Fruit fly (Drosophila melanogaster) whole organism, prepupa: ENCODE results near the gene CG10651.

ENCODE experiments used
- Blimp-1 ChIP-seq: fragments of 200-800 bp; sonication (Bioruptor generic); optimal IDR thresholded peaks from 3 replicates; lab custom pipeline; 2017; ENCODE audit warnings: missing biosample characterization, missing genetic modification characterization, mild to moderate bottlenecking, moderate library complexity, missing genetic modification reagents
- CG10669 ChIP-seq: fragments of 200-800 bp; sonication (Bioruptor generic); optimal IDR thresholded peaks from 3 replicates; lab custom pipeline; 2018; ENCODE audit warnings: missing biosample characterization, mild to moderate bottlenecking, missing genetic modification characterization, moderate library complexity
- CG11294 ChIP-seq: fragments of 200-800 bp; sonication (Bioruptor generic); IDR thresholded peaks from 2 replicates; pipeline ENCODE4 v1.3.6; 2022; ENCODE audit warnings: missing biosample characterization, missing genetic modification characterization
- CG16779 ChIP-seq: fragments of 200-800 bp; sonication (Bioruptor generic); optimal IDR thresholded peaks from 3 replicates; lab custom pipeline; 2017; ENCODE audit warnings: missing biosample characterization, mild to moderate bottlenecking, missing genetic modification characterization
- CG3032 ChIP-seq: fragments of 200-800 bp; optimal IDR thresholded peaks from 2 replicates; lab custom pipeline; 2019; ENCODE audit warnings: missing biosample characterization, mild to moderate bottlenecking, missing genetic modification characterization, moderate library complexity
- CG31627 ChIP-seq: fragments of 200-800 bp; sonication (Bioruptor generic); optimal IDR thresholded peaks from 3 replicates; lab custom pipeline; 2016; ENCODE audit warnings: missing biosample characterization, missing genetic modification characterization
- CG4318 ChIP-seq: fragments of 200-800 bp; sonication (Bioruptor generic); optimal IDR thresholded peaks from 3 replicates; lab custom pipeline; 2017; ENCODE audit warnings: missing biosample characterization, mild to moderate bottlenecking, missing genetic modification characterization
- CG6276 ChIP-seq: fragments of 200-800 bp; sonication (Bioruptor generic); optimal IDR thresholded peaks from 2 replicates; lab custom pipeline; 2017; ENCODE audit warnings: missing biosample characterization, mild to moderate bottlenecking, missing genetic modification characterization
- CG6808 ChIP-seq: fragments of 200-800 bp; sonication (Bioruptor generic); optimal IDR thresholded peaks from 3 replicates; lab custom pipeline; 2017; ENCODE audit warnings: missing biosample characterization, missing genetic modification characterization, mild to moderate bottlenecking, moderate library complexity, missing genetic modification reagents
- CG7368 ChIP-seq: fragments of 200-800 bp; sonication (Bioruptor generic); optimal IDR thresholded peaks from 3 replicates; lab custom pipeline; 2016; ENCODE audit warnings: missing biosample characterization, missing genetic modification characterization
- CG8119 ChIP-seq: fragments of 200-800 bp; sonication (Bioruptor generic); IDR thresholded peaks from 3 replicates; pipeline ENCODE4 v1.3.6; 2022; ENCODE audit warnings: missing biosample characterization, missing genetic modification characterization
- CG8319 ChIP-seq: fragments of 200-800 bp; sonication (Bioruptor generic); optimal IDR thresholded peaks from 3 replicates; lab custom pipeline; 2016; ENCODE audit warnings: missing biosample characterization, missing genetic modification characterization
- CG8632 ChIP-seq: fragments of 200-800 bp; sonication (Bioruptor generic); optimal IDR thresholded peaks from 3 replicates; lab custom pipeline; 2016; ENCODE audit warnings: missing biosample characterization, missing genetic modification characterization
- Eip75B ChIP-seq: fragments of 200-800 bp; sonication (Bioruptor generic); optimal IDR thresholded peaks from 3 replicates; lab custom pipeline; 2016; ENCODE audit warnings: missing biosample characterization, missing genetic modification characterization
- Eip78C ChIP-seq: fragments of 200-800 bp; sonication (Bioruptor generic); peaks from one replicate; lab custom pipeline; 2016; ENCODE audit warnings: missing biosample characterization, missing genetic modification characterization
- Ets21C ChIP-seq: fragments of 200-800 bp; sonication (Bioruptor generic); optimal IDR thresholded peaks from 3 replicates; lab custom pipeline; 2016; ENCODE audit warnings: missing biosample characterization, missing genetic modification characterization
- Ets96B ChIP-seq: fragments of 200-800 bp; optimal IDR thresholded peaks from 2 replicates; lab custom pipeline; 2019; ENCODE audit warnings: missing biosample characterization, mild to moderate bottlenecking, missing genetic modification characterization, moderate library complexity
- Gug ChIP-seq: fragments of 200-800 bp; sonication (Bioruptor generic); IDR thresholded peaks from 2 replicates; pipeline ENCODE4 v1.3.6; 2022; ENCODE audit warnings: missing biosample characterization, missing genetic modification characterization
- Hr38 ChIP-seq: sonication (Bioruptor generic); optimal IDR thresholded peaks from 2 replicates; lab custom pipeline; 2016; ENCODE audit warnings: missing biosample characterization, missing genetic modification characterization
- Hr39 ChIP-seq: fragments of 200-800 bp; sonication (Bioruptor generic); optimal IDR thresholded peaks from 2 replicates; lab custom pipeline; 2016; ENCODE audit warnings: missing biosample characterization, missing genetic modification characterization
- Hr4 ChIP-seq: fragments of 200-800 bp; sonication (Bioruptor generic); optimal IDR thresholded peaks from 3 replicates; lab custom pipeline; 2016; ENCODE audit warnings: missing biosample characterization, missing genetic modification characterization
- Lpt ChIP-seq: fragments of 200-800 bp; sonication (Bioruptor generic); optimal IDR thresholded peaks from 3 replicates; lab custom pipeline; 2016; ENCODE audit warnings: missing biosample characterization, missing genetic modification characterization
- Met ChIP-seq: fragments of 200-800 bp; sonication (Bioruptor generic); optimal IDR thresholded peaks from 3 replicates; lab custom pipeline; 2016; ENCODE audit warnings: missing biosample characterization, missing genetic modification characterization
- OdsH ChIP-seq: fragments of 200-800 bp; sonication (Bioruptor generic); optimal IDR thresholded peaks from 3 replicates; lab custom pipeline; 2016; ENCODE audit warnings: missing biosample characterization, missing genetic modification characterization
- Smox ChIP-seq: fragments of 200-800 bp; sonication (Bioruptor generic); optimal IDR thresholded peaks from 3 replicates; lab custom pipeline; 2016; ENCODE audit warnings: missing biosample characterization, missing genetic modification characterization
- Sox102F ChIP-seq: fragments of 200-800 bp; sonication (Bioruptor generic); optimal IDR thresholded peaks from 2 replicates; lab custom pipeline; 2016; ENCODE audit warnings: missing biosample characterization, mild to moderate bottlenecking, missing genetic modification characterization
- achi ChIP-seq: fragments of 200-800 bp; sonication (Bioruptor generic); optimal IDR thresholded peaks from 3 replicates; lab custom pipeline; 2016; ENCODE audit warnings: missing biosample characterization, missing genetic modification characterization
- cyc ChIP-seq: fragments of 200-800 bp; sonication (Bioruptor generic); optimal IDR thresholded peaks from 3 replicates; lab custom pipeline; 2016; ENCODE audit warnings: missing biosample characterization, missing genetic modification characterization
- dsx ChIP-seq: fragments of 200-800 bp; optimal IDR thresholded peaks from 3 replicates; lab custom pipeline; 2019; ENCODE audit warnings: missing biosample characterization, mild to moderate bottlenecking, missing genetic modification characterization, moderate library complexity; ENCODE audit not compliant: poor library complexity, severe bottlenecking
- eg ChIP-seq: fragments of 200-800 bp; sonication (Bioruptor generic); IDR thresholded peaks from 3 replicates; pipeline ENCODE4 v1.3.6; 2022; ENCODE audit warnings: missing biosample characterization, missing genetic modification characterization
- esn ChIP-seq: fragments of 200-800 bp; sonication (Bioruptor generic); optimal IDR thresholded peaks from 2 replicates; lab custom pipeline; 2016; ENCODE audit warnings: missing biosample characterization, mild to moderate bottlenecking, missing genetic modification characterization, moderate library complexity
- fd59A ChIP-seq: fragments of 200-800 bp; sonication (Bioruptor generic); optimal IDR thresholded peaks from 2 replicates; lab custom pipeline; 2017; ENCODE audit warnings: missing biosample characterization, mild to moderate bottlenecking, missing genetic modification characterization, missing genetic modification reagents
- fd85E ChIP-seq: fragments of 200-800 bp; sonication (Bioruptor generic); optimal IDR thresholded peaks from 3 replicates; lab custom pipeline; 2016; ENCODE audit warnings: missing biosample characterization, missing genetic modification characterization
- fkh ChIP-seq: fragments of 200-800 bp; sonication (Bioruptor generic); optimal IDR thresholded peaks from 3 replicates; lab custom pipeline; 2017; ENCODE audit warnings: missing biosample characterization, mild to moderate bottlenecking, missing genetic modification characterization, moderate library complexity
- lz ChIP-seq: fragments of 200-800 bp; sonication (Bioruptor generic); optimal IDR thresholded peaks from 3 replicates; lab custom pipeline; 2016; ENCODE audit warnings: missing biosample characterization, missing genetic modification characterization
- net ChIP-seq: fragments of 200-800 bp; sonication (Bioruptor generic); optimal IDR thresholded peaks from 3 replicates; lab custom pipeline; 2016; ENCODE audit warnings: missing biosample characterization, missing genetic modification characterization
- salr ChIP-seq, 2 experiments: fragments of 200-800 bp; sonication (Bioruptor generic); optimal IDR thresholded peaks; 3 replicates each; lab custom pipeline; 2016 to 2018; ENCODE audit warnings: missing biosample characterization in 2 of 2, missing genetic modification characterization in 2 of 2, mild to moderate bottlenecking in 1 of 2
- spab ChIP-seq: fragments of 200-800 bp; sonication (Bioruptor generic); optimal IDR thresholded peaks from 2 replicates; lab custom pipeline; 2017; ENCODE audit warnings: missing biosample characterization, mild to moderate bottlenecking, missing genetic modification characterization, missing genetic modification reagents
- svp ChIP-seq: fragments of 200-800 bp; sonication (Bioruptor generic); peaks from one replicate; lab custom pipeline; 2016; ENCODE audit warnings: missing biosample characterization, missing genetic modification characterization
- topi ChIP-seq: fragments of 200-800 bp; sonication (Bioruptor generic); optimal IDR thresholded peaks from 3 replicates; lab custom pipeline; 2016; ENCODE audit warnings: missing biosample characterization, missing genetic modification characterization
- vri ChIP-seq: fragments of 200-800 bp; sonication (Bioruptor generic); optimal IDR thresholded peaks from 3 replicates; lab custom pipeline; 2016; ENCODE audit warnings: missing biosample characterization, mild to moderate bottlenecking, missing genetic modification characterization

The CG10651 gene

DNA sequence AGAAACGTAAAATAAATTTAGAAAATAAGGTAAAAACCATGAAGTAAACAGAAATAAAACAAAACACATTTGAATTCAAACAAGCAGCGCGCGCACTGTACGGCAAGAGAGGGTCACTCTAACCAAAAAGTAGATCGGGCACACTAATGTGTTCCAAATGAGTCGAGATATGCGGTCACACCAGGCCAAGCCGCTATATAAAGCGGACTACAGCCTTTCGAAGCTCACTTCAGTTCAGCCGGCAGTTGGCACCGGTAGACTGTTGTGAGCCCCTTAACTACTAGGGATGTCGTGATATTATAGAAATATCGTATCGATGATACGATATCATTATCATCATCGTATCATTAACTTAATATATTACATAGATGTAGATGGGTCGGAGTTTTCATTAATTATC, 30.2 kb downstream of the CG10651 start:
- TF ChIP-seq CG11294 (GFP tag; lab: Robert Waterston, UW) (no peak), svp (GFP tag; lab: Kevin White, UChicago) (no peak), CG6808 (no peak)
- TF ChIP-seq, all 60 proteins: peak for 0

DNA sequence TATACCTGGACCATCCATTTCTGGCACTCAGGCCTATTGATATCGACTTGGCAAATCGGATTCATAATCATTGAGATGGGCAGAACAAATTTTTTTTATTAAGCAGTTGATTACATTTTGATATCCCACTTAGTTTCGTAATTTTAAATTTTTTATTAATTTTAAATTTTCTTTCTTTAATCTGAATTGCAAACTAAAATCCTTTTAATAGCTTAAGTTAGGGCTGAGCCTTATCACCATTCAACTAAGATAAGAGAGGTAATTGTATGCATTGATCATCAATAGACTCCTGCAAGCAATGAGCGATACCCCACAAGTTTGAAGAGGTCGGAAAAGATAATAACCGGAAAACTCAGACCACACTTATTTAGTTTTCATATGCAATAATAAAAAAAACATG, 30.7 kb downstream of the CG10651 start, which contains the start of gene CG13970:
CG13970 (minus strand) TSS at position 101 of the 400 bp plus-strand sequence.
- TF ChIP-seq svp (GFP tag; lab: Kevin White, UChicago): no peak
- no peak for TF ChIP-seq vri (GFP tag; lab: Kevin White, UChicago)
- TF ChIP-seq cyc (GFP tag; lab: Kevin White, UChicago): no peak
- no peak for TF ChIP-seq CG8632 (GFP tag; lab: Kevin White, UChicago)
- no peak for TF ChIP-seq CG6276
- no peak for TF ChIP-seq CG7368 (GFP tag; lab: Kevin White, UChicago)
- no peak for TF ChIP-seq spab (GFP tag; lab: Kevin White, UChicago)
- TF ChIP-seq CG31627: no peak
- TF ChIP-seq CG11294 (GFP tag; lab: Robert Waterston, UW): no peak
- TF ChIP-seq fd85E (GFP tag; lab: Kevin White, UChicago): no peak
- TF ChIP-seq CG6808: no peak
- no peak for TF ChIP-seq esn (GFP tag; lab: Kevin White, UChicago)
- TF ChIP-seq eg (GFP tag; lab: Robert Waterston, UW): no peak
- no peak for TF ChIP-seq Smox (GFP tag; lab: Kevin White, UChicago)
- TF ChIP-seq CG10669 (GFP tag; lab: Kevin White, UChicago): no peak
- TF ChIP-seq Hr38 (GFP tag; lab: Kevin White, UChicago): no peak

DNA sequence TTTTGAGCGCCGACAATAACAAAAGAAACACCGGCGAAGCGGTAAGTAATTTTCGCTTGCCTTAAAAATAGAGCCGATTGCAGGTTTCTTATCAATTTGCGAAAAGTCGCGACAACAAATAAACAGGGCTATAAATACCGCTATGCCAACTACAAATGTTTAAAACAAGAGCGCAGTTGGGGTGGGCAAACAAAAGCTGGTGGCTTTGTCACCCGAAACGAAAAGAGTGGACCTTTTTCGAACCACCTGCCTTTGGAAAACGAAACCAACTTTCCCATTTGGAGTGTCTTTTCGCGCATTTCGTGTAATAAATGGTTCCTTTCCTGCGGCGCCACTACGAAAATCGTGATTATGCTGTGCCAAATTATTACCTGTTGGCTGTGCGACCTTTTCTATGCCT, 36.5 kb downstream of the CG10651 start:
- no peak for TF ChIP-seq lz
- TF ChIP-seq fkh (GFP tag; lab: Kevin White, UChicago): peak; percentile 8

DNA sequence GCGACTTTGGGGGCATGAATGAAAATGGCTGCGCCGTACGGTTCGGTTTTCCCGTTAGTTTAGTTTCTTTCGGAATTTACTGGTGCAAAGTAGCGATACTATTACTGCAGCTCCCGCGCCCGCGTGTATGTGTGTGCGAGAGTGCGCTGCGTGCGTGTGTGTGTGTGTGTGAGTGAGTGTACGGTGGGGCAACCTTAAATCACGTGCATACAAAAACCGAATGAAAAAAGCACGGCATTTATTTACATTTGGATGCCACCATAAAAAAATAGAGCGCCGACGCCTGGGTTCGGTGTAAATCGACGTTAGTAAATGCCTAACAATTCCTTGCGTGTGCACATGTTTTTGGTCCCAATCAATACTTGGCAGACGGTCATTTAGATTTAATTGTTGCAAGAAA, 37.0 kb downstream of the CG10651 start:
- TF ChIP-seq CG11294 (GFP tag; lab: Robert Waterston, UW) (peak; percentile 5; the same call in 1 of the 2 replicates), eg (GFP tag; lab: Robert Waterston, UW) (peak; percentile 34; the same call in 1 of the 3 replicates), Eip78C (GFP tag; lab: Kevin White, UChicago) (peak; percentile 13), CG8319 (no peak), fkh (GFP tag; lab: Kevin White, UChicago) (peak; percentile 20), CG8119 (GFP tag; lab: Robert Waterston, UW) (no peak), Ets21C (GFP tag; lab: Kevin White, UChicago) (no peak), fd85E (GFP tag; lab: Kevin White, UChicago) (no peak)

DNA sequence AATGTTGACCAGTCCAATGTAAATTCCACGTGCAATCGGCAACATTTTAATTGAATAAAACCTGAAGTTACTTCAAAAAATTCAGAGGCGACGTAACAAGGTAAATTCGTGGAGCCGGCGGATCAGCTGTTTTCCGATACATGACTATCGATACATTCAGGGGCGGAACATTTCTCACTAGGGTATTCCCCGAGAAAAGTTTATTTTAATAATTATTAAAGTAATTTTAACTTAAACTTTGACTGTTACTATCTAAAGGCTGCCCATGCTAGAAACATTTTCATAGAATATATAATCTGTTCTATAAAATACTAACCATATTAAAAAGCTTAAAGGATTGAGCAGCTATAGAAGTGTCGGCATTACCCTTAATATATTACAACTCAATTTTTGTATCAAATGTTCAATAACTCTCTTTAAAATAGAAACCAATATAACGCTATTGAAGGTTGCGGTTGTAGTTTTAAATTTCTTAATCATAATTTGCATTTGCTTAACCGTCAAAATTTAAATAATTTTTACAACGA, 37.6 kb downstream of the CG10651 start, which contains the start of the genes mRpS18B and Kua:
mRpS18B (minus strand) TSS at position 149 of the 527 bp plus-strand sequence.
Kua (plus strand) TSS at position 477 of the 527 bp plus-strand sequence.
- peak; percentile 49 for TF ChIP-seq Hr4
- no peak for TF ChIP-seq CG7368 (GFP tag; lab: Kevin White, UChicago)
- TF ChIP-seq CG16779 (tag; lab: Kevin White, UChicago): no peak
- TF ChIP-seq lz: peak; percentile 35
- peak; percentile 26 for TF ChIP-seq Ets96B
- TF ChIP-seq fkh (GFP tag; lab: Kevin White, UChicago): no peak
- TF ChIP-seq Hr39: peak; percentile 17
- TF ChIP-seq net (GFP tag; lab: Kevin White, UChicago): no peak
- peak; percentile 7 for TF ChIP-seq achi (GFP tag; lab: Kevin White, UChicago)
- peak; percentile 36 for TF ChIP-seq OdsH (GFP tag; lab: Kevin White, UChicago)
- TF ChIP-seq Sox102F (GFP tag; lab: Kevin White, UChicago): no peak
- TF ChIP-seq fd59A (GFP tag; lab: Kevin White, UChicago): no peak
- TF ChIP-seq Met: peak; percentile 29
- TF ChIP-seq CG3032: peak; percentile 39
- TF ChIP-seq eg (GFP tag; lab: Robert Waterston, UW): peak; percentile 35; the same call in 1 of the 3 replicates
- no peak for TF ChIP-seq Eip75B (GFP tag; lab: Kevin White, UChicago)
- no peak for TF ChIP-seq salr (GFP tag; optimal IDR thresholded peaks at IDR 0.05; lab: Kevin White, UChicago)
- no peak for TF ChIP-seq Lpt
- no peak for TF ChIP-seq Hr38 (GFP tag; lab: Kevin White, UChicago)
- peak; percentile 28 for TF ChIP-seq CG8632 (GFP tag; lab: Kevin White, UChicago)
- TF ChIP-seq CG31627: peak; percentile 15
- TF ChIP-seq Ets21C (GFP tag; lab: Kevin White, UChicago): no peak
- TF ChIP-seq Blimp-1 (GFP tag; lab: Kevin White, UChicago): no peak
- TF ChIP-seq Gug (GFP tag; lab: Robert Waterston, UW): peak; percentile 15; the same call in 1 of the 2 replicates
- no peak for TF ChIP-seq CG8319
- peak; percentile 31; the same call in 1 of the 3 replicates for TF ChIP-seq CG8119 (GFP tag; lab: Robert Waterston, UW)
- TF ChIP-seq dsx (GFP tag; lab: Kevin White, UChicago): no peak
- TF ChIP-seq topi (GFP tag; lab: Kevin White, UChicago): peak; percentile 23
- peak; percentile 10 for TF ChIP-seq CG4318 (GFP tag; lab: Kevin White, UChicago)
- no peak for TF ChIP-seq CG6808
- no peak for TF ChIP-seq svp (GFP tag; lab: Kevin White, UChicago)
